Fruit fly (Drosophila melanogaster): Measurements from ENCODE around the gene CG12321.

Gene CG12321

dm6 chr3R:18168398-18168797 lies 20.1 kb downstream of the CG12321 start (continued):
- TF ChIP-seq CG11762 (GFP tag; optimal IDR thresholded peaks at IDR 0.05; ENCODE audit: insufficient read depth) = peak; percentile 5
- TF ChIP-seq Lpt (GFP tag; optimal IDR thresholded peaks at IDR 0.05) = peak; percentile 23
- TF ChIP-seq achi (GFP tag; optimal IDR thresholded peaks at IDR 0.05) = peak; percentile 35
- peak; percentile 54 for TF ChIP-seq CG3919 (GFP tag; optimal IDR thresholded peaks at IDR 0.05)
- no peak for TF ChIP-seq CG11294 (GFP tag; IDR thresholded peaks at IDR 0.05)
- TF ChIP-seq dac (GFP tag; optimal IDR thresholded peaks at IDR 0.05) = no peak
- no peak for TF ChIP-seq pdm3 (GFP tag; optimal IDR thresholded peaks at IDR 0.05)
- no peak for TF ChIP-seq CG6854 (GFP tag; optimal IDR thresholded peaks at IDR 0.05)
- peak; percentile 29 for TF ChIP-seq CG31627 (GFP tag; optimal IDR thresholded peaks at IDR 0.05)
- TF ChIP-seq CG8319 (GFP tag; optimal IDR thresholded peaks at IDR 0.05) = no peak
- TF ChIP-seq Eip78C (GFP tag) = no peak
- TF ChIP-seq CG16779 (tag; optimal IDR thresholded peaks at IDR 0.05) = no peak
- no peak for TF ChIP-seq Ets21C (GFP tag; optimal IDR thresholded peaks at IDR 0.05)

- TF ChIP-seq CG1621 (tag; optimal IDR thresholded peaks at IDR 0.05) (no peak), achi (GFP tag; optimal IDR thresholded peaks at IDR 0.05) (peak; percentile 40), acj6 (GFP tag; optimal IDR thresholded peaks at IDR 0.05) (peak; percentile 31), CG11762 (GFP tag; optimal IDR thresholded peaks at IDR 0.05; ENCODE audit: insufficient read depth) (peak; percentile 15), fkh (GFP tag; optimal IDR thresholded peaks at IDR 0.05) (peak; percentile 71), Smox (GFP tag; optimal IDR thresholded peaks at IDR 0.05) (peak; percentile 20), Sox15 (GFP tag; optimal IDR thresholded peaks at IDR 0.05) (peak; percentile 36), CG6854 (GFP tag; optimal IDR thresholded peaks at IDR 0.05) (no peak), CG8632 (GFP tag; optimal IDR thresholded peaks at IDR 0.05) (no peak), CG3919 (GFP tag; optimal IDR thresholded peaks at IDR 0.05) (peak; percentile 16), salr (GFP tag; optimal IDR thresholded peaks at IDR 0.05) (peak in 1 of 2 experiments; percentile 30), CG31627 (GFP tag; optimal IDR thresholded peaks at IDR 0.05) (peak; percentile 37), cyc (GFP tag; optimal IDR thresholded peaks at IDR 0.05) (peak; percentile 19), ss (GFP tag; optimal IDR thresholded peaks at IDR 0.05) (peak in 1 of 2 experiments; percentile 56), CG10631 (GFP tag; optimal IDR thresholded peaks at IDR 0.05) (peak; percentile 54), lz (GFP tag; optimal IDR thresholded peaks at IDR 0.05) (peak; percentile 34), CG15336 (GFP tag; IDR thresholded peaks at IDR 0.05) (no peak), CG4318 (GFP tag; optimal IDR thresholded peaks at IDR 0.05) (peak; percentile 17), CG32006 (GFP tag; optimal IDR thresholded peaks at IDR 0.05) (peak; percentile 24), svp (GFP tag) (peak; percentile 83), vri (GFP tag; optimal IDR thresholded peaks at IDR 0.05) (peak; percentile 11), CG3032 (tag; optimal IDR thresholded peaks at IDR 0.05) (peak; percentile 42), CG8119 (GFP tag; IDR thresholded peaks at IDR 0.05) (no peak), Hr39 (GFP tag; optimal IDR thresholded peaks at IDR 0.05) (peak; percentile 28), topi (GFP tag; optimal IDR thresholded peaks at IDR 0.05) (peak; percentile 7), Eip78C (GFP tag) (peak; percentile 69), fd85E (GFP tag; optimal IDR thresholded peaks at IDR 0.05) (no peak), Hr4 (GFP tag; optimal IDR thresholded peaks at IDR 0.05) (peak; percentile 39), OdsH (GFP tag; optimal IDR thresholded peaks at IDR 0.05) (peak; percentile 31)
These were observed 20.9 kb downstream of the CG12321 start, which contains the start of gene wrd for dm6 chr3R:18167416-18168237. Gene wrd, plus strand, starts transcription at chr3R:18167757.

- TF ChIP-seq Eip75B (GFP tag; optimal IDR thresholded peaks at IDR 0.05) (no peak), net (GFP tag; optimal IDR thresholded peaks at IDR 0.05) (no peak), CG7368 (GFP tag; optimal IDR thresholded peaks at IDR 0.05) (no peak), topi (GFP tag; optimal IDR thresholded peaks at IDR 0.05) (no peak), Ets96B (tag; optimal IDR thresholded peaks at IDR 0.05) (no peak), Lpt (GFP tag; optimal IDR thresholded peaks at IDR 0.05) (no peak), OdsH (GFP tag; optimal IDR thresholded peaks at IDR 0.05) (no peak), Sox102F (GFP tag; optimal IDR thresholded peaks at IDR 0.05) (no peak), CG16779 (tag; optimal IDR thresholded peaks at IDR 0.05) (no peak), CG6792 (GFP tag; optimal IDR thresholded peaks at IDR 0.05) (no peak), Ets21C (GFP tag; optimal IDR thresholded peaks at IDR 0.05) (no peak), cyc (GFP tag; optimal IDR thresholded peaks at IDR 0.05) (no peak), spab (GFP tag; optimal IDR thresholded peaks at IDR 0.05) (no peak)
These were observed 21.4 kb downstream of the CG12321 start, which contains the start of the genes CG7215 and Prx5 for dm6 chr3R:18167173-18167415. Gene CG7215, minus strand, starts transcription at chr3R:18167273. Gene Prx5, minus strand, starts transcription at chr3R:18167273.
